Fruit fly (Drosophila melanogaster) whole organism, embryonic: ENCODE data around the gene CG31797.

ENCODE experiments used
- B-H2 ChIP-seq: fragments of 200-800 bp; sonication (Bioruptor generic); optimal IDR thresholded peaks from 2 replicates; lab custom pipeline; 2018; ENCODE audit warnings: missing biosample characterization, mild to moderate bottlenecking, missing genetic modification characterization
- BtbVII ChIP-seq: fragments of 200-800 bp; sonication (Bioruptor generic); optimal IDR thresholded peaks from 3 replicates; lab custom pipeline; 2017; ENCODE audit warnings: missing biosample characterization, mild to moderate bottlenecking, missing genetic modification characterization
- CG10366 ChIP-seq: fragments of 200-800 bp; sonication (Bioruptor generic); IDR thresholded peaks from 2 replicates; pipeline ENCODE4 v1.3.6; 2022; ENCODE audit warnings: missing biosample characterization, missing genetic modification characterization
- CG11456 ChIP-seq: fragments of 200-800 bp; sonication (Bioruptor generic); IDR thresholded peaks from 3 replicates; pipeline ENCODE4 v1.3.6; 2022; ENCODE audit warnings: missing biosample characterization, missing genetic modification characterization
- CG14667 ChIP-seq: fragments of 200-800 bp; sonication (Bioruptor generic); IDR thresholded peaks from 2 replicates; pipeline ENCODE4 v1.3.6; 2022; ENCODE audit warnings: missing biosample characterization, missing genetic modification characterization
- CG14965 ChIP-seq: fragments of 200-800 bp; sonication (Bioruptor generic); optimal IDR thresholded peaks from 2 replicates; lab custom pipeline; 2016; ENCODE audit warnings: missing biosample characterization, missing genetic modification characterization, borderline replicate concordance
- CG15269 ChIP-seq: fragments of 200-800 bp; sonication (Bioruptor generic); optimal IDR thresholded peaks from 2 replicates; lab custom pipeline; 2018; ENCODE audit warnings: missing biosample characterization, mild to moderate bottlenecking, missing genetic modification characterization, moderate library complexity
- CG1602 ChIP-seq: fragments of 200-800 bp; sonication (Bioruptor generic); optimal IDR thresholded peaks from 3 replicates; lab custom pipeline; 2016; ENCODE audit warnings: missing biosample characterization, missing genetic modification characterization
- CG17328 ChIP-seq: fragments of 200-800 bp; sonication (Bioruptor generic); IDR thresholded peaks from 2 replicates; pipeline ENCODE4 v1.3.6; 2022; ENCODE audit warnings: missing biosample characterization, missing genetic modification characterization
- CG17568 ChIP-seq: fragments of 200-800 bp; sonication (Bioruptor generic); optimal IDR thresholded peaks from 2 replicates; lab custom pipeline; 2018; ENCODE audit warnings: missing biosample characterization, mild to moderate bottlenecking, missing genetic modification characterization, moderate library complexity
- CG17829 ChIP-seq: fragments of 200-800 bp; optimal IDR thresholded peaks from 2 replicates; lab custom pipeline; 2019; ENCODE audit warnings: missing biosample characterization, mild to moderate bottlenecking, missing genetic modification characterization, moderate library complexity
- CG2712 ChIP-seq: fragments of 200-800 bp; optimal IDR thresholded peaks from 3 replicates; lab custom pipeline; 2019; ENCODE audit warnings: missing biosample characterization, mild to moderate bottlenecking, missing genetic modification characterization, moderate library complexity
- CG5180 ChIP-seq: fragments of 200-800 bp; sonication (Bioruptor generic); optimal IDR thresholded peaks from 3 replicates; lab custom pipeline; 2017; ENCODE audit warnings: missing biosample characterization, missing genetic modification characterization, mild to moderate bottlenecking, moderate library complexity, missing genetic modification reagents
- CG6272 ChIP-seq: fragments of 200-800 bp; sonication (Bioruptor generic); IDR thresholded peaks from 2 replicates; pipeline ENCODE4 v1.3.6; 2022; ENCODE audit warnings: missing biosample characterization, missing genetic modification characterization
- CG6813 ChIP-seq: fragments of 200-800 bp; sonication (Bioruptor generic); optimal IDR thresholded peaks from 2 replicates; lab custom pipeline; 2017; ENCODE audit warnings: missing biosample characterization, missing genetic modification characterization, mild to moderate bottlenecking, moderate library complexity, missing genetic modification reagents
- CG7556 ChIP-seq: fragments of 200-800 bp; sonication (Bioruptor generic); optimal IDR thresholded peaks from 2 replicates; lab custom pipeline; 2017; ENCODE audit warnings: missing biosample characterization, mild to moderate bottlenecking, missing genetic modification characterization
- CG8388 ChIP-seq: fragments of 200-800 bp; sonication (Bioruptor generic); optimal IDR thresholded peaks from 2 replicates; lab custom pipeline; 2019; ENCODE audit warnings: missing biosample characterization, mild to moderate bottlenecking, missing genetic modification characterization, moderate library complexity
- CG8478 ChIP-seq: fragments of >200 bp; optimal IDR thresholded peaks from 2 replicates; lab custom pipeline; 2018
- CG9437 ChIP-seq: fragments of 200-800 bp; sonication (Bioruptor generic); optimal IDR thresholded peaks from 2 replicates; lab custom pipeline; 2018; ENCODE audit warnings: missing biosample characterization, mild to moderate bottlenecking, missing genetic modification characterization
- CG9876 ChIP-seq: fragments of 200-800 bp; sonication (Bioruptor generic); optimal IDR thresholded peaks from 2 replicates; lab custom pipeline; 2016; ENCODE audit warnings: missing biosample characterization, missing genetic modification characterization
- CTCF ChIP-seq: fragments of 200-800 bp; sonication (Bioruptor generic); optimal IDR thresholded peaks from 2 replicates; lab custom pipeline; 2017; ENCODE audit warnings: missing biosample characterization, mild to moderate bottlenecking, missing genetic modification characterization, moderate library complexity
- Camta ChIP-seq: fragments of 200-800 bp; sonication (Bioruptor generic); optimal IDR thresholded peaks from 2 replicates; lab custom pipeline; 2016; ENCODE audit warnings: missing biosample characterization, missing genetic modification characterization
- Dbx ChIP-seq: fragments of 200-800 bp; sonication (Bioruptor generic); IDR thresholded peaks from 3 replicates; pipeline ENCODE4 v1.3.6; 2022; ENCODE audit warnings: missing biosample characterization, missing genetic modification characterization
- Fer2 ChIP-seq: fragments of 200-800 bp; sonication (Bioruptor generic); optimal IDR thresholded peaks from 2 replicates; lab custom pipeline; 2018; ENCODE audit warnings: missing biosample characterization, mild to moderate bottlenecking, missing genetic modification characterization, moderate library complexity
- HLH3B ChIP-seq: fragments of 200-800 bp; sonication (Bioruptor generic); IDR thresholded peaks from 2 replicates; pipeline ENCODE4 v1.3.6; 2022; ENCODE audit warnings: missing biosample characterization, missing genetic modification characterization
- HmgZ ChIP-seq: fragments of 200-800 bp; sonication (Bioruptor generic); optimal IDR thresholded peaks from 2 replicates; lab custom pipeline; 2018; ENCODE audit warnings: missing biosample characterization, mild to moderate bottlenecking, missing genetic modification characterization
- Hr51 ChIP-seq, 2 experiments: fragments of 200-800 bp; sonication (Bioruptor generic); optimal IDR thresholded peaks; 2 replicates in 1 of 2; 3 replicates in 1 of 2; lab custom pipeline; 2016 to 2018; ENCODE audit warnings: missing biosample characterization in 2 of 2, missing genetic modification characterization in 2 of 2, mild to moderate bottlenecking in 1 of 2, moderate library complexity in 1 of 2
- Hsf ChIP-seq: fragments of 200-800 bp; sonication (Bioruptor generic); optimal IDR thresholded peaks from 3 replicates; lab custom pipeline; 2016; ENCODE audit warnings: missing biosample characterization, missing genetic modification characterization
- MBD-R2 ChIP-seq: fragments of 200-800 bp; sonication (Bioruptor generic); IDR thresholded peaks from 2 replicates; pipeline ENCODE4 v1.3.6; 2022; ENCODE audit warnings: missing biosample characterization, missing genetic modification characterization
- Nf-YA ChIP-seq: fragments of 200-800 bp; sonication (Bioruptor generic); IDR thresholded peaks from 2 replicates; pipeline ENCODE4 v1.3.6; 2022; ENCODE audit warnings: missing biosample characterization, missing genetic modification characterization
- Oli ChIP-seq: fragments of 200-800 bp; sonication (Bioruptor generic); optimal IDR thresholded peaks from 2 replicates; lab custom pipeline; 2018; ENCODE audit warnings: missing biosample characterization, mild to moderate bottlenecking, missing genetic modification characterization, moderate library complexity
- Rfx ChIP-seq: fragments of 200-800 bp; sonication (Bioruptor generic); IDR thresholded peaks from 2 replicates; pipeline ENCODE4 v1.3.6; 2022; ENCODE audit warnings: missing biosample characterization, missing genetic modification characterization
- Rx ChIP-seq: fragments of 200-800 bp; sonication (Bioruptor generic); IDR thresholded peaks from 2 replicates; pipeline ENCODE4 v1.3.6; 2022; ENCODE audit warnings: missing biosample characterization, missing genetic modification characterization
- TFAM ChIP-seq: fragments of 200-800 bp; sonication (Bioruptor generic); optimal IDR thresholded peaks from 2 replicates; lab custom pipeline; 2017; ENCODE audit warnings: missing biosample characterization, missing genetic modification characterization, inconsistent platforms
- Tbp ChIP-seq: fragments of >200 bp; optimal IDR thresholded peaks from 2 replicates; lab custom pipeline; 2018; ENCODE audit warnings: missing biosample characterization, missing genetic modification characterization
- az2 ChIP-seq: fragments of 200-800 bp; sonication (Bioruptor generic); optimal IDR thresholded peaks from 3 replicates; lab custom pipeline; 2016; ENCODE audit warnings: missing biosample characterization, missing genetic modification characterization
- cad ChIP-seq: fragments of >200 bp; optimal IDR thresholded peaks from 2 replicates; lab custom pipeline; 2017; ENCODE audit warnings: missing biosample characterization, missing genetic modification characterization
- crol ChIP-seq: fragments of 200-800 bp; sonication (Bioruptor generic); IDR thresholded peaks from 2 replicates; pipeline ENCODE4 v1.3.6; 2022; ENCODE audit warnings: missing biosample characterization, missing genetic modification characterization
- gce ChIP-seq: fragments of 200-800 bp; sonication (Bioruptor generic); IDR thresholded peaks from 3 replicates; pipeline ENCODE4 v1.3.6; 2022; ENCODE audit warnings: missing biosample characterization, missing genetic modification characterization
- lbe ChIP-seq: fragments of 200-800 bp; sonication (Bioruptor generic); optimal IDR thresholded peaks from 2 replicates; lab custom pipeline; 2016; ENCODE audit warnings: missing biosample characterization, mild to moderate bottlenecking, missing genetic modification characterization
- oc ChIP-seq: fragments of 200-800 bp; sonication (Bioruptor generic); optimal IDR thresholded peaks from 2 replicates; lab custom pipeline; 2018; ENCODE audit warnings: missing biosample characterization, mild to moderate bottlenecking, missing genetic modification characterization, moderate library complexity
- psq ChIP-seq: fragments of 200-800 bp; sonication (Bioruptor generic); optimal IDR thresholded peaks from 2 replicates; lab custom pipeline; 2017; ENCODE audit warnings: missing biosample characterization, missing genetic modification characterization
- repo ChIP-seq: fragments of 200-800 bp; sonication (Bioruptor generic); optimal IDR thresholded peaks from 2 replicates; lab custom pipeline; 2016; ENCODE audit warnings: missing biosample characterization, missing genetic modification characterization
- rib ChIP-seq: fragments of 200-800 bp; sonication (Bioruptor generic); IDR thresholded peaks from 2 replicates; pipeline ENCODE4 v1.3.6; 2022; ENCODE audit warnings: missing biosample characterization, missing genetic modification characterization
- sd ChIP-seq: fragments of 200-800 bp; sonication (Bioruptor generic); optimal IDR thresholded peaks from 3 replicates; lab custom pipeline; 2018; ENCODE audit warnings: missing biosample characterization, mild to moderate bottlenecking, missing genetic modification characterization, moderate library complexity
- sens-2 ChIP-seq: fragments of 200-800 bp; sonication (Bioruptor generic); IDR thresholded peaks from 2 replicates; pipeline ENCODE4 v1.3.6; 2022; ENCODE audit warnings: missing biosample characterization, missing genetic modification characterization
- tap ChIP-seq: fragments of 200-800 bp; optimal IDR thresholded peaks from 3 replicates; lab custom pipeline; 2019; ENCODE audit warnings: missing biosample characterization, mild to moderate bottlenecking, missing genetic modification characterization, moderate library complexity
- unc-4 ChIP-seq: fragments of 200-800 bp; sonication (Bioruptor generic); IDR thresholded peaks from 2 replicates; pipeline ENCODE4 v1.3.6; 2022; ENCODE audit warnings: missing biosample characterization, missing genetic modification characterization; ENCODE audit not compliant: partially characterized antibody
- wdn ChIP-seq: fragments of 200-800 bp; sonication (Bioruptor generic); IDR thresholded peaks from 2 replicates; pipeline ENCODE4 v1.3.6; 2022; ENCODE audit warnings: missing biosample characterization, missing genetic modification characterization

CG31797 gene

DNA sequence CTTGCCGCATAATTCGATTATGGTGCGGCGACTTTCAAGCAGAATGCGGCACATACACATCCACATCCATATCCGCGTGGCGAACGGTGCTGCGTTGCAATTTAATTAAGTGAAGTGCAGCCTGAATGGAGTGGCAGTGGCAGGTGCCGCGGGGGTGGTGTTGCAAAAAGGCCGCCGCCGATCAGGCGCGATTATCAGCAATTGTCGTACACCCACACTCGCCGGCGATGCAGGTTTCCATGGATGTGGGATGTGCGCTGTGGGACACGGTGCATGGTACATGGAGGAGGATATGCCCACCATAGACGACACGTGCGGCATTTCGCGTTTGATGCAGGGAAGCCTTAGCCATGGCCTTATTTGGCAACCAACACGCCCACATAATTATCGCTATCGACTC lies 34.4 kb downstream of the CG31797 start (continued):
- TF ChIP-seq CG17328 (GFP tag; lab: Robert Waterston, UW) (no peak), Oli (tag; lab: Kevin White, UChicago) (no peak), oc (no peak), CG8478 (lab: Kevin White, UChicago) (peak; percentile 67), sens-2 (GFP tag; lab: Robert Waterston, UW) (no peak), CG14667 (no peak), crol (GFP tag; lab: Robert Waterston, UW) (no peak), CG2712 (no peak), CG15269 (tag; lab: Kevin White, UChicago) (no peak), Camta (GFP tag; lab: Kevin White, UChicago) (no peak)
- TF ChIP-seq, all 482 proteins: peak for 5

DNA sequence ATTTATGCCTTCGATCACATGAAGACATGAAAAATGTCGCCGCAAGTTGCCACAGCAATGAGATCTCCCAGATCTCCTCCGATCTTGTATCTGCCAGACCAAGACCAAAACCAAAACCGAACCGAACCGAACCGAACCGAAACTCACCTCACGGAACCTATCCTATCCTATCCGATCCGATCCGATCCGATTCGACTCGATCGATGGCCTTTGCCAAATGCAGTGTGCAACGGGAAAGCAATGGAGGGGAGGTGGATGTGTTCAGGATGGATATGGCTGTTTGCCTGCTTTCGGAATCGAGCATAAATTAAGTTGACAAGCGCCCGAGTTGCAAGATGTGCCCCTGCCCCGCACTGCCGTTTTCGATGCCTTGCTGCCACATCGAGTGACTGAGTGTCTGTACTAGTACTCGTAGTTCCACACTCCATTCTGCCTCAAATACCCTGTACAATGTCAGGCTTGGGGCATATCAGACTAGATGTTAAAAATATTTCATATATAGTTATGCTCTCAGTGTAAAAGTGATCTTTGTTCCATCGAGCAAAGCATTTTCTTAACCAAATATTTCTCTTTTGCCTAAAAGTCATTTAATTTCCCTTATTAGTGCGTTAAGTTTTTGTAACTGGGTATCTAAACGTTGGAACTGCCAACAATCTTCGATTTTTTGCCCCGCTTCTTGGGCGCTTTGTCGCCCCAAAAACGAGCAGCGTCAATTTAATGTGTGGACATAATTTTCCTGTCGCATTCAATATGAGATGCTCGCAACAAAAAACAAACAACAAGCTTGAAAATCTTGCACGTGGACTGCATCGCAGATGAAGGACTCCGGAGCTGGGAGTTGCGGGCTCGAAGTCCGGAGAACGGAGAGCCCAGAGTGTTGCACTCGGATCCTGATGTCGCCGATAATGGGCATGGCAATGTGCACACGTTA lies 35.8 kb downstream of the CG31797 start:
- TF ChIP-seq crol (GFP tag; lab: Robert Waterston, UW) (peak; percentile 41; the same call in 1 of the 2 replicates), CG17568 (GFP tag; lab: Kevin White, UChicago) (peak; percentile 54), tap (peak; percentile 58), unc-4 (GFP tag; lab: Robert Waterston, UW) (no peak), HmgZ (tag; lab: Kevin White, UChicago) (peak; percentile 13), Hr51 (GFP tag; optimal IDR thresholded peaks at IDR 0.05; lab: Kevin White, UChicago) (peak; percentile 63 to 69), Nf-YA (GFP tag; lab: Robert Waterston, UW) (peak; percentile 47; the same call in 1 of the 2 replicates), Dbx (no peak), CG5180 (no peak), Hsf (peak; percentile 82), CG1602 (GFP tag; lab: Kevin White, UChicago) (peak; percentile 85), Fer2 (tag; lab: Kevin White, UChicago) (no peak), cad (GFP tag; lab: Kevin White, UChicago) (no peak), psq (GFP tag; lab: Kevin White, UChicago) (peak; percentile 50), CG9437 (peak; percentile 67), B-H2 (GFP tag; lab: Kevin White, UChicago) (no peak), sd (tag; lab: Kevin White, UChicago) (no peak), Rx (GFP tag; lab: Robert Waterston, UW) (peak; percentile 64), CG10366 (GFP tag; lab: Robert Waterston, UW) (peak; percentile 72), gce (GFP tag; lab: Robert Waterston, UW) (peak; percentile 64; the same call in 1 of the 3 replicates), CG14965 (GFP tag; lab: Kevin White, UChicago) (peak; percentile 35), CG17829 (tag; lab: Kevin White, UChicago) (peak; percentile 86), wdn (no peak), CG6813 (GFP tag; lab: Kevin White, UChicago) (peak; percentile 70), TFAM (GFP tag; lab: Kevin White, UChicago) (no peak), lbe (GFP tag; lab: Kevin White, UChicago) (peak; percentile 47), az2 (peak; percentile 88), MBD-R2 (GFP tag; lab: Robert Waterston, UW) (no peak), HLH3B (GFP tag; lab: Robert Waterston, UW) (peak; percentile 71), rib (GFP tag; lab: Robert Waterston, UW) (no peak), CG9876 (GFP tag; lab: Kevin White, UChicago) (peak; percentile 47), CTCF (GFP tag; lab: Kevin White, UChicago) (peak; percentile 22), CG6272 (peak; percentile 50), repo (GFP tag; lab: Kevin White, UChicago) (peak; percentile 27), CG11456 (GFP tag; lab: Robert Waterston, UW) (peak; percentile 54; the same call in 1 of the 3 replicates), Rfx (no peak), CG7556 (GFP tag; lab: Kevin White, UChicago) (peak; percentile 74), CG8388 (GFP tag; lab: Kevin White, UChicago) (peak; percentile 87), BtbVII (peak; percentile 9), Tbp (GFP tag; lab: Kevin White, UChicago) (no peak)
